Worm (Caenorhabditis elegans) whole organism, L4/young adult: Measurements from ENCODE around the gene C48D5.3.

Source experiments
- W03F9.2 ChIP-seq: fragments of 150-350 bp; optimal IDR thresholded peaks from 2 replicates; lab custom pipeline; 2014; ENCODE audit warnings: missing biosample characterization, missing genetic modification characterization
- dao-5 ChIP-seq: sonication (generic microtip); optimal IDR thresholded peaks from 2 replicates; lab custom pipeline; 2016; ENCODE audit warnings: missing genotype, missing genetic modification characterization, moderate library complexity, missing compliant biosample characterization
- him-1 ChIP-seq: sonication (generic microtip); optimal IDR thresholded peaks from 2 replicates; lab custom pipeline; 2016; ENCODE audit warnings: missing genotype, missing genetic modification reagents, missing genetic modification characterization, missing compliant biosample characterization

C48D5.3 gene

ce11 chrIII:3542105-3542504 lies 39.4 kb downstream of the C48D5.3 start:
- TF ChIP-seq dao-5 (no peak), him-1 (tag; lab: Kevin White, UChicago) (peak; percentile 9)

ce11 chrIII:3541539-3541938 lies 40.0 kb downstream of the C48D5.3 start, which contains the start of gene ben-1:
Gene ben-1 (minus strand): TSS chrIII:3541639.
- no peak for TF ChIP-seq W03F9.2 (tag; lab: Kevin White, UChicago)
- no peak for TF ChIP-seq him-1 (tag; lab: Kevin White, UChicago)
- no peak for TF ChIP-seq dao-5

- TF ChIP-seq dao-5 (no peak), W03F9.2 (tag; lab: Kevin White, UChicago) (no peak), him-1 (tag; lab: Kevin White, UChicago) (no peak)
These were observed 40.4 kb downstream of the C48D5.3 start for ce11 chrIII:3541093-3541492.

ce11 chrIII:3540424-3540823 lies 41.1 kb downstream of the C48D5.3 start:
- TF ChIP-seq dao-5 = no peak
- peak; percentile 76 for TF ChIP-seq W03F9.2 (tag; lab: Kevin White, UChicago)

- no peak for TF ChIP-seq dao-5
- no peak for TF ChIP-seq him-1 (tag; lab: Kevin White, UChicago)
- TF ChIP-seq W03F9.2 (tag; lab: Kevin White, UChicago) = no peak
These were observed 42.0 kb downstream of the C48D5.3 start for ce11 chrIII:3539499-3539898.

- TF ChIP-seq W03F9.2 (tag; lab: Kevin White, UChicago) (no peak), dao-5 (no peak), him-1 (tag; lab: Kevin White, UChicago) (no peak)
These were observed 44.1 kb downstream of the C48D5.3 start, which contains the start of gene cfap-20 for ce11 chrIII:3537401-3537800. Gene cfap-20 (minus strand): TSS chrIII:3537501.

- TF ChIP-seq dao-5 (no peak), him-1 (tag; lab: Kevin White, UChicago) (no peak), W03F9.2 (tag; lab: Kevin White, UChicago) (no peak)
These were observed 47.4 kb downstream of the C48D5.3 start for ce11 chrIII:3534185-3534584.

ce11 chrIII:3532035-3532434 lies 49.5 kb downstream of the C48D5.3 start:
- TF ChIP-seq him-1 (tag; lab: Kevin White, UChicago) = peak; percentile 35
- TF ChIP-seq dao-5 = no peak
- TF ChIP-seq W03F9.2 (tag; lab: Kevin White, UChicago) = no peak

- TF ChIP-seq him-1 (tag; lab: Kevin White, UChicago) (no peak), dao-5 (no peak), W03F9.2 (tag; lab: Kevin White, UChicago) (no peak)
These were observed 51.8 kb downstream of the C48D5.3 start, which contains the start of gene pitp-1 for ce11 chrIII:3529744-3530208. Gene pitp-1 (minus strand): TSS chrIII:3529794.
